Worm (Caenorhabditis elegans): ENCODE results near the gene C07D10.1.

C07D10.1 gene

ce11 chrII:7393393-7393792 is 5.4 kb upstream of the C07D10.1 start:
- TF ChIP-seq lin-15B (tag; optimal IDR thresholded peaks at IDR 0.05): no peak
- no peak for TF ChIP-seq ceh-28 (tag; optimal IDR thresholded peaks at IDR 0.05)
- no peak for TF ChIP-seq snpc-4 (tag; optimal IDR thresholded peaks at IDR 0.05)
- TF ChIP-seq skn-1 (tag; optimal IDR thresholded peaks at IDR 0.05): no peak
- no peak for TF ChIP-seq nfya-1 (tag; optimal IDR thresholded peaks at IDR 0.05; ENCODE audit: insufficient read depth)
- peak; percentile 24 for TF ChIP-seq nhr-23 (tag; optimal IDR thresholded peaks at IDR 0.05)
- no peak for TF ChIP-seq aly-2 (tag; optimal IDR thresholded peaks at IDR 0.05)
- TF ChIP-seq pha-4 (tag; optimal IDR thresholded peaks at IDR 0.05): peak; percentile 16
- TF ChIP-seq ama-1 (optimal IDR thresholded peaks at IDR 0.05): peak; percentile 76
- no peak for TF ChIP-seq fkh-10 (GFP tag; optimal IDR thresholded peaks at IDR 0.05)
- TF ChIP-seq ceh-82 (tag; optimal IDR thresholded peaks at IDR 0.05): no peak
- peak; percentile 48 for TF ChIP-seq nhr-25 (tag; optimal IDR thresholded peaks at IDR 0.05)

ce11 chrII:7393922-7394689 is 4.7 kb upstream of the C07D10.1 start:
- no peak for TF ChIP-seq hmg-11 (tag; optimal IDR thresholded peaks at IDR 0.05)
- TF ChIP-seq elt-2 (tag; optimal IDR thresholded peaks at IDR 0.05): peak; percentile 12
- peak; percentile 28 for TF ChIP-seq nhr-25 (tag; optimal IDR thresholded peaks at IDR 0.05)

DNA sequence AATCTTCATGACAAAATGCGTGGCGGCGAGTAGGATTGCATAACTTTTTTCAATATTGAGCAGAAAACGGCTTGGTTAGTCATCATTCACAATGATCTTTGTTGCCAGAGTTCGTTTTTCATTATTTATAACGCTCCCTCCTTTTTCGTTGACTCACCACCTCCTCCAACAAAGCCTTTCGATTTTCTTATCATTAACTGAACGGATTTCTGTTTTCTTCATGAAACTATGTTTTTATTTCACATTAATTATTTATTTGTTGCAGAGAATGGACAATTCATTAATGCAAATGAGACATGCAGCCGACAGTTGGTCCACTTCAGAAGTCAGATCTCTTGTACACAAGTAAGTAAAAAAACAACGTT is 4.1 kb upstream of the C07D10.1 start, which contains the start of gene bath-44:
Gene bath-44, plus strand, starts transcription at position 266 of the 365 bp plus-strand sequence.
- TF ChIP-seq ama-1 (optimal IDR thresholded peaks at IDR 0.05): peak; percentile 42
- TF ChIP-seq egl-5 (tag; optimal IDR thresholded peaks at IDR 0.05): no peak

- no peak for TF ChIP-seq nhr-77 (tag; optimal IDR thresholded peaks at IDR 0.05)
- no peak for TF ChIP-seq egl-27 (tag; optimal IDR thresholded peaks at IDR 0.05)
- no peak for TF ChIP-seq aly-2 (tag; optimal IDR thresholded peaks at IDR 0.05)
- no peak for TF ChIP-seq lin-39 (tag; optimal IDR thresholded peaks at IDR 0.05)
- TF ChIP-seq elt-3 (tag; optimal IDR thresholded peaks at IDR 0.05): no peak
These were observed 2.7 kb upstream of the C07D10.1 start for ce11 chrII:7396081-7396480.

- no peak for TF ChIP-seq fos-1 (tag; optimal IDR thresholded peaks at IDR 0.05)
- TF ChIP-seq tbx-2 (tag; optimal IDR thresholded peaks at IDR 0.05): no peak
- TF ChIP-seq elt-1 (tag; optimal IDR thresholded peaks at IDR 0.05): peak; percentile 31
- no peak for TF ChIP-seq lin-15B (tag; optimal IDR thresholded peaks at IDR 0.05)
- no peak for TF ChIP-seq nhr-12 (tag; optimal IDR thresholded peaks at IDR 0.05)
- TF ChIP-seq daf-12 (tag; optimal IDR thresholded peaks at IDR 0.05): no peak
- peak; percentile 72 for TF ChIP-seq ama-1 (optimal IDR thresholded peaks at IDR 0.05)
- TF ChIP-seq mdl-1 (tag; optimal IDR thresholded peaks at IDR 0.05): no peak
- TF ChIP-seq ceh-28 (tag; optimal IDR thresholded peaks at IDR 0.05): peak; percentile 11
- no peak for TF ChIP-seq aly-2 (tag; optimal IDR thresholded peaks at IDR 0.05)
- no peak for TF ChIP-seq unc-39 (tag; optimal IDR thresholded peaks at IDR 0.05)
- no peak for TF ChIP-seq unc-62 (GFP tag; optimal IDR thresholded peaks at IDR 0.05)
- no peak for TF ChIP-seq snpc-4 (tag; optimal IDR thresholded peaks at IDR 0.05)
- peak; percentile 39 for TF ChIP-seq nhr-23 (tag; optimal IDR thresholded peaks at IDR 0.05)
- TF ChIP-seq nhr-77 (tag; optimal IDR thresholded peaks at IDR 0.05): no peak
- TF ChIP-seq eor-1 (tag; optimal IDR thresholded peaks at IDR 0.05): no peak
- TF ChIP-seq lsy-12 (tag; optimal IDR thresholded peaks at IDR 0.05): peak; percentile 13
- no peak for TF ChIP-seq pqm-1 (tag; optimal IDR thresholded peaks at IDR 0.05)
- TF ChIP-seq fkh-2 (tag; optimal IDR thresholded peaks at IDR 0.05): no peak
- TF ChIP-seq jun-1 (tag; optimal IDR thresholded peaks at IDR 0.05): no peak
- TF ChIP-seq ceh-9 (tag; optimal IDR thresholded peaks at IDR 0.05): no peak
- no peak for TF ChIP-seq fkh-10 (GFP tag; optimal IDR thresholded peaks at IDR 0.05)
- TF ChIP-seq ceh-16 (tag; optimal IDR thresholded peaks at IDR 0.05): no peak
These were observed 1.5 kb upstream of the C07D10.1 start for ce11 chrII:7397273-7397840.

All from whole organism, L3 larva.